Worm (Caenorhabditis elegans) whole organism, young adult: Measurements from ENCODE around the gene swsn-6.

Experiments
- B0336.3 ChIP-seq: fragments of 200-800 bp; sonication (Bioruptor generic); IDR thresholded peaks from 2 replicates; pipeline ENCODE4 v1.3.6; 2022; ENCODE audit warnings: missing genetic modification characterization, missing compliant biosample characterization
- C06A6.2 ChIP-seq: fragments of 200-800 bp; sonication (Bioruptor generic); conservative IDR thresholded peaks from 2 replicates; pipeline ENCODE4 v1.3.6; 2022; ENCODE audit warnings: missing genetic modification characterization, missing compliant biosample characterization
- F10E7.11 ChIP-seq: sonication (generic microtip); optimal IDR thresholded peaks from 2 replicates; lab custom pipeline; 2017; ENCODE audit warnings: mild to moderate bottlenecking, missing genetic modification characterization, moderate library complexity, missing compliant biosample characterization
- F22D6.2 ChIP-seq: sonication (generic microtip); optimal IDR thresholded peaks from 2 replicates; lab custom pipeline; 2016; ENCODE audit warnings: mild to moderate bottlenecking, missing genetic modification characterization, missing compliant biosample characterization
- F23B12.7 ChIP-seq: sonication (generic microtip); optimal IDR thresholded peaks from 2 replicates; lab custom pipeline; 2017; ENCODE audit warnings: missing genetic modification characterization, mild to moderate bottlenecking, missing compliant biosample characterization, antibody characterized with exemption, moderate library complexity; ENCODE audit not compliant: insufficient read depth
- F37B4.10 ChIP-seq: fragments of 200-800 bp; sonication (Bioruptor generic); IDR thresholded peaks from 2 replicates; pipeline ENCODE4 v1.3.6; 2022; ENCODE audit warnings: missing genetic modification characterization, missing compliant biosample characterization
- F39B2.1 ChIP-seq: fragments of 200-800 bp; sonication (Bioruptor generic); IDR thresholded peaks from 2 replicates; pipeline ENCODE4 v1.3.6; 2022; ENCODE audit warnings: missing genetic modification reagents, missing genetic modification characterization, missing compliant biosample characterization
- K11D2.4 ChIP-seq: fragments of 200-800 bp; sonication (Bioruptor generic); IDR thresholded peaks from 2 replicates; pipeline ENCODE4 v1.3.6; 2022; ENCODE audit warnings: missing genetic modification reagents, missing genetic modification characterization, missing compliant biosample characterization
- T26A5.8 ChIP-seq: sonication (generic microtip); optimal IDR thresholded peaks from 2 replicates; lab custom pipeline; 2016; ENCODE audit warnings: missing genetic modification characterization, missing compliant biosample characterization
- Y56A3A.18 ChIP-seq: fragments of 200-800 bp; sonication (Bioruptor generic); IDR thresholded peaks from 2 replicates; pipeline ENCODE4 v1.3.6; 2022; ENCODE audit warnings: missing genetic modification reagents, missing genetic modification characterization, missing compliant biosample characterization
- Y79H2A.3 ChIP-seq: fragments of 200-800 bp; sonication (Bioruptor generic); conservative IDR thresholded peaks from 2 replicates; pipeline ENCODE4 v1.3.6; 2022; ENCODE audit warnings: missing genetic modification reagents, missing genetic modification characterization, missing compliant biosample characterization
- ama-1 ChIP-seq, 3 experiments: fragments of 150-350 bp in 1 of 3; sonication (generic microtip) in 2 of 3; optimal IDR thresholded peaks; 2 replicates each; lab custom pipeline; 2014 to 2018; ENCODE audit warnings: missing biosample characterization in 2 of 3, missing genetic modification characterization in 2 of 3, missing genetic modification reagents in 2 of 3
- aptf-2 ChIP-seq: fragments of 200-800 bp; sonication (Bioruptor generic); conservative IDR thresholded peaks from 2 replicates; pipeline ENCODE4 v1.3.6; 2022; ENCODE audit warnings: missing genetic modification reagents, missing genetic modification characterization, missing compliant biosample characterization
- bed-1 ChIP-seq: fragments of 200-800 bp; sonication (Bioruptor generic); IDR thresholded peaks from 2 replicates; pipeline ENCODE4 v1.3.6; 2022; ENCODE audit warnings: missing genetic modification reagents, missing genetic modification characterization, missing compliant biosample characterization
- cebp-2 ChIP-seq: fragments of 200-800 bp; sonication (Bioruptor generic); IDR thresholded peaks from 2 replicates; pipeline ENCODE4 v1.3.6; 2022; ENCODE audit warnings: missing genetic modification characterization, missing compliant biosample characterization
- ceh-79 ChIP-seq: sonication (generic microtip); optimal IDR thresholded peaks from 2 replicates; lab custom pipeline; 2017; ENCODE audit warnings: mild to moderate bottlenecking, missing genetic modification characterization, missing compliant biosample characterization
- ceh-91 ChIP-seq: fragments of 200-800 bp; sonication (Bioruptor generic); IDR thresholded peaks from 2 replicates; pipeline ENCODE4 v1.3.6; 2022; ENCODE audit warnings: missing genetic modification reagents, missing genetic modification characterization, missing compliant biosample characterization
- chd-7 ChIP-seq: sonication (generic microtip); optimal IDR thresholded peaks from 2 replicates; lab custom pipeline; 2016; ENCODE audit warnings: mild to moderate bottlenecking, missing genetic modification characterization, moderate library complexity, missing compliant biosample characterization
- dpff-1 ChIP-seq: sonication (generic microtip); optimal IDR thresholded peaks from 2 replicates; lab custom pipeline; 2017; ENCODE audit warnings: mild to moderate bottlenecking, missing genetic modification characterization, missing compliant biosample characterization
- dpl-1 ChIP-seq: fragments of 150-350 bp; optimal IDR thresholded peaks from 2 replicates; lab custom pipeline; 2014; ENCODE audit warnings: missing biosample characterization, missing genetic modification reagents, missing genetic modification characterization
- efl-1 ChIP-seq: fragments of 150-350 bp; optimal IDR thresholded peaks from 2 replicates; lab custom pipeline; 2014; ENCODE audit warnings: missing biosample characterization, missing genetic modification reagents, missing genetic modification characterization
- egl-44 ChIP-seq: fragments of 200-800 bp; sonication (Bioruptor generic); IDR thresholded peaks from 2 replicates; pipeline ENCODE4 v1.3.6; 2022; ENCODE audit warnings: missing genetic modification reagents, missing genetic modification characterization, missing compliant biosample characterization
- egrh-3 ChIP-seq: fragments of 200-800 bp; sonication (Bioruptor generic); IDR thresholded peaks from 2 replicates; pipeline ENCODE4 v1.3.6; 2022; ENCODE audit warnings: missing genetic modification reagents, missing genetic modification characterization, missing compliant biosample characterization
- ets-4 ChIP-seq: fragments of 200-800 bp; sonication (Bioruptor generic); optimal IDR thresholded peaks from 2 replicates; lab custom pipeline; 2018; ENCODE audit warnings: mild to moderate bottlenecking, missing genetic modification characterization, missing compliant biosample characterization
- him-1 ChIP-seq: sonication (generic microtip); optimal IDR thresholded peaks from 2 replicates; lab custom pipeline; 2016; ENCODE audit warnings: missing genotype, missing genetic modification reagents, missing genetic modification characterization, missing compliant biosample characterization
- hlh-12 ChIP-seq: sonication (generic microtip); optimal IDR thresholded peaks from 2 replicates; lab custom pipeline; 2016; ENCODE audit warnings: missing genetic modification characterization, missing compliant biosample characterization
- hmg-1.2 ChIP-seq: fragments of 200-800 bp; sonication (Bioruptor generic); IDR thresholded peaks from 2 replicates; pipeline ENCODE4 v1.3.6; 2022; ENCODE audit warnings: missing genetic modification reagents, missing genetic modification characterization, missing compliant biosample characterization
- hmg-20 ChIP-seq: fragments of 200-800 bp; sonication (Bioruptor generic); IDR thresholded peaks from 2 replicates; pipeline ENCODE4 v1.3.6; 2022; ENCODE audit warnings: missing genetic modification reagents, missing genetic modification characterization, missing compliant biosample characterization
- let-526 ChIP-seq: fragments of 200-800 bp; sonication (Bioruptor generic); IDR thresholded peaks from 2 replicates; pipeline ENCODE4 v1.3.6; 2022; ENCODE audit warnings: missing genetic modification reagents, missing genetic modification characterization, missing compliant biosample characterization
- let-607 ChIP-seq, 2 experiments: fragments of 200-800 bp in 1 of 2; sonication (Bioruptor generic) in 1 of 2; sonication (generic microtip) in 1 of 2; optimal IDR thresholded peaks; 2 replicates each; lab custom pipeline; 2016 to 2018; ENCODE audit warnings: mild to moderate bottlenecking in 2 of 2, missing compliant biosample characterization in 2 of 2, missing genetic modification characterization in 2 of 2, moderate library complexity in 2 of 2, missing genotype in 1 of 2
- lin-35 ChIP-seq, 3 experiments: fragments of 150-350 bp in 2 of 3; sonication (generic microtip) in 1 of 3; optimal IDR thresholded peaks; 2 replicates each; lab custom pipeline; 2014 to 2018; ENCODE audit warnings: missing biosample characterization in 3 of 3, missing genetic modification characterization in 3 of 3, missing genetic modification reagents in 3 of 3
- lsl-1 ChIP-seq: fragments of 200-800 bp; sonication (Bioruptor generic); optimal IDR thresholded peaks from 2 replicates; lab custom pipeline; 2018; ENCODE audit warnings: mild to moderate bottlenecking, missing genetic modification characterization, moderate library complexity, missing compliant biosample characterization
- madf-10 ChIP-seq: sonication (generic microtip); optimal IDR thresholded peaks from 2 replicates; lab custom pipeline; 2016; ENCODE audit warnings: mild to moderate bottlenecking, missing genetic modification characterization, missing compliant biosample characterization
- madf-3 ChIP-seq: fragments of 200-800 bp; sonication (Bioruptor generic); IDR thresholded peaks from 2 replicates; pipeline ENCODE4 v1.3.6; 2022; ENCODE audit warnings: missing genetic modification reagents, missing genetic modification characterization, missing compliant biosample characterization
- mcd-1 ChIP-seq: fragments of 200-800 bp; sonication (Bioruptor generic); IDR thresholded peaks from 2 replicates; pipeline ENCODE4 v1.3.6; 2022; ENCODE audit warnings: missing genetic modification reagents, missing genetic modification characterization, missing compliant biosample characterization
- nhr-27 ChIP-seq: fragments of 200-800 bp; sonication (Bioruptor generic); optimal IDR thresholded peaks from 2 replicates; lab custom pipeline; 2018; ENCODE audit warnings: mild to moderate bottlenecking, missing genetic modification characterization, moderate library complexity, missing compliant biosample characterization
- pbrm-1 ChIP-seq: fragments of 200-800 bp; sonication (Bioruptor generic); IDR thresholded peaks from 2 replicates; pipeline ENCODE4 v1.3.6; 2022; ENCODE audit warnings: missing genetic modification reagents, missing genetic modification characterization, missing compliant biosample characterization
- sdz-38 ChIP-seq: sonication (generic microtip); optimal IDR thresholded peaks from 2 replicates; lab custom pipeline; 2016; ENCODE audit warnings: missing genotype, missing genetic modification characterization, missing compliant biosample characterization
- sea-2 ChIP-seq: fragments of 200-800 bp; sonication (Bioruptor generic); IDR thresholded peaks from 2 replicates; pipeline ENCODE4 v1.3.6; 2022; ENCODE audit warnings: missing genetic modification characterization, missing compliant biosample characterization
- snpc-1.3 ChIP-seq: sonication (generic microtip); optimal IDR thresholded peaks from 2 replicates; lab custom pipeline; 2017; ENCODE audit warnings: missing genetic modification characterization, mild to moderate bottlenecking, missing compliant biosample characterization, antibody characterized with exemption, moderate library complexity, missing genotype, missing genetic modification reagents; ENCODE audit not compliant: insufficient read depth
- snpc-4 ChIP-seq, 5 experiments: fragments of 150-350 bp in 1 of 5; sonication (generic microtip) in 4 of 5; optimal IDR thresholded peaks; 2 replicates each; lab custom pipeline; 2014 to 2018; ENCODE audit warnings: missing genetic modification characterization in 5 of 5, missing biosample characterization in 3 of 5, antibody characterized with exemption in 2 of 5, mild to moderate bottlenecking in 2 of 5, missing compliant biosample characterization in 2 of 5, missing genotype in 2 of 5, moderate library complexity in 2 of 5, missing genetic modification reagents in 1 of 5
- sptf-2 ChIP-seq: fragments of 200-800 bp; sonication (Bioruptor generic); optimal IDR thresholded peaks from 2 replicates; lab custom pipeline; 2018; ENCODE audit warnings: mild to moderate bottlenecking, missing genetic modification characterization, missing compliant biosample characterization
- tbp1 ChIP-seq: fragments of 200-800 bp; sonication (Bioruptor generic); optimal IDR thresholded peaks from 2 replicates; lab custom pipeline; 2018; ENCODE audit warnings: mild to moderate bottlenecking, missing genetic modification characterization, missing compliant biosample characterization
- tbx-9 ChIP-seq: sonication (generic microtip); optimal IDR thresholded peaks from 2 replicates; lab custom pipeline; 2016; ENCODE audit warnings: borderline replicate concordance, missing genetic modification characterization, inconsistent platforms, missing compliant biosample characterization
- ztf-22 ChIP-seq: fragments of 200-800 bp; sonication (Bioruptor generic); optimal IDR thresholded peaks from 2 replicates; lab custom pipeline; 2018; ENCODE audit warnings: mild to moderate bottlenecking, missing genetic modification characterization, moderate library complexity, missing compliant biosample characterization
- ztf-26 ChIP-seq: sonication (generic microtip); optimal IDR thresholded peaks from 2 replicates; lab custom pipeline; 2017; ENCODE audit warnings: missing genetic modification characterization, missing compliant biosample characterization

Gene swsn-6

ce11 chrIV:5353364-5353763, 41.5 kb upstream of the swsn-6 start, which contains the start of gene Y4C6B.7 (continued):
- no peak for TF ChIP-seq madf-3 (GFP tag; lab: Robert Waterston, UW)
- no peak for TF ChIP-seq cebp-2 (GFP tag; lab: Robert Waterston, UW)
- no peak for TF ChIP-seq snpc-4 (GFP tag; optimal IDR thresholded peaks at IDR 0.05; lab: Kevin White, UChicago)
- TF ChIP-seq snpc-4 (tag; optimal IDR thresholded peaks at IDR 0.05; lab: Kevin White, UChicago) = no peak
- TF ChIP-seq sptf-2 = no peak

ce11 chrIV:5354124-5354523, 40.7 kb upstream of the swsn-6 start, which contains the start of gene Y4C6B.1:
Gene Y4C6B.1, plus strand, starts transcription at chrIV:5354488.
- TF ChIP-seq chd-7 (tag; lab: Kevin White, UChicago) = no peak
- no peak for TF ChIP-seq F23B12.7 (tag; lab: Kevin White, UChicago)
- TF ChIP-seq hmg-1.2 (GFP tag; lab: Robert Waterston, UW) = no peak
- TF ChIP-seq B0336.3 (GFP tag; lab: Robert Waterston, UW) = no peak
- no peak for TF ChIP-seq pbrm-1
- no peak for TF ChIP-seq ceh-79
- TF ChIP-seq madf-3 (GFP tag; lab: Robert Waterston, UW) = no peak
- no peak for TF ChIP-seq F37B4.10
- no peak for TF ChIP-seq ztf-26
- no peak for TF ChIP-seq F10E7.11
- peak; percentile 69 for TF ChIP-seq mcd-1 (GFP tag; lab: Robert Waterston, UW)
- TF ChIP-seq F39B2.1 (GFP tag; lab: Robert Waterston, UW) = no peak
- TF ChIP-seq F22D6.2 (tag; lab: Kevin White, UChicago) = no peak
- TF ChIP-seq sdz-38 = no peak
- no peak for TF ChIP-seq T26A5.8 (tag; lab: Kevin White, UChicago)
- no peak for TF ChIP-seq bed-1 (GFP tag; lab: Robert Waterston, UW)
- no peak for TF ChIP-seq Y79H2A.3 (GFP tag; lab: Robert Waterston, UW)
- no peak for TF ChIP-seq egrh-3 (GFP tag; lab: Robert Waterston, UW)
- no peak for TF ChIP-seq Y56A3A.18 (GFP tag; lab: Robert Waterston, UW)
- TF ChIP-seq egl-44 (GFP tag; lab: Robert Waterston, UW) = no peak
- TF ChIP-seq hlh-12 = no peak
- no peak for TF ChIP-seq cebp-2 (GFP tag; lab: Robert Waterston, UW)
- TF ChIP-seq snpc-4 (GFP tag; optimal IDR thresholded peaks at IDR 0.05; lab: Kevin White, UChicago) = no peak
- peak in 3 of 4 experiments; percentile 59 to 80 (median 72) for TF ChIP-seq snpc-4 (tag; optimal IDR thresholded peaks at IDR 0.05; lab: Kevin White, UChicago)
- no peak for TF ChIP-seq ztf-22 (GFP tag; lab: Kevin White, UChicago)
- TF ChIP-seq hmg-20 (GFP tag; lab: Robert Waterston, UW) = no peak
- peak; percentile 56 for TF ChIP-seq lsl-1 (GFP tag; lab: Kevin White, UChicago)
- no peak for TF ChIP-seq nhr-27 (tag; lab: Kevin White, UChicago)
- peak; percentile 61 for TF ChIP-seq efl-1 (GFP tag; lab: Kevin White, UChicago)
- TF ChIP-seq him-1 (tag; lab: Kevin White, UChicago) = no peak
- TF ChIP-seq K11D2.4 (GFP tag; lab: Robert Waterston, UW) = no peak
- no peak for TF ChIP-seq sea-2 (GFP tag; lab: Robert Waterston, UW)
- TF ChIP-seq lin-35 (GFP tag; optimal IDR thresholded peaks at IDR 0.05; lab: Kevin White, UChicago) = no peak
- TF ChIP-seq dpl-1 = peak; percentile 8
- no peak for TF ChIP-seq C06A6.2 (GFP tag; lab: Robert Waterston, UW)
- no peak for TF ChIP-seq madf-10 (tag; lab: Kevin White, UChicago)
- no peak for TF ChIP-seq snpc-1.3 (tag; lab: Kevin White, UChicago)
- TF ChIP-seq ceh-91 (GFP tag; lab: Robert Waterston, UW) = no peak
- TF ChIP-seq tbp1 (GFP tag; lab: Kevin White, UChicago) = peak; percentile 24
- TF ChIP-seq ama-1 (optimal IDR thresholded peaks at IDR 0.05; lab: Kevin White, UChicago) = no peak
- TF ChIP-seq ama-1 (GFP tag; optimal IDR thresholded peaks at IDR 0.05; lab: Kevin White, UChicago) = no peak
- no peak for TF ChIP-seq dpff-1 (tag; lab: Kevin White, UChicago)
- TF ChIP-seq tbx-9 = no peak
- no peak for TF ChIP-seq let-607 (tag; optimal IDR thresholded peaks at IDR 0.05; lab: Kevin White, UChicago)
- no peak for TF ChIP-seq let-526 (GFP tag; lab: Robert Waterston, UW)
- TF ChIP-seq aptf-2 (GFP tag; lab: Robert Waterston, UW) = no peak
- no peak for TF ChIP-seq ets-4
